Worm (Caenorhabditis elegans) whole organism, L3 larva: ENCODE measurements around the gene W03C9.2.

Experiments used
- aly-2 ChIP-seq: fragments of 150-350 bp; optimal IDR thresholded peaks from 2 replicates; lab custom pipeline; 2014; ENCODE audit warnings: missing biosample characterization, missing genetic modification characterization
- ama-1 ChIP-seq: fragments of 150-350 bp; optimal IDR thresholded peaks from 2 replicates; lab custom pipeline; 2018
- eor-1 ChIP-seq, 2 experiments: fragments of 150-350 bp; optimal IDR thresholded peaks; 2 replicates each; lab custom pipeline; 2014 to 2018; ENCODE audit warnings: missing biosample characterization in 2 of 2, missing genetic modification characterization in 2 of 2
- unc-62 ChIP-seq: fragments of 150-350 bp; sonication (generic microtip); optimal IDR thresholded peaks from 4 replicates; lab custom pipeline; 2014; ENCODE audit warnings: missing biosample characterization, missing genetic modification reagents, missing genetic modification characterization
- zag-1 ChIP-seq: fragments of 150-350 bp; optimal IDR thresholded peaks from 2 replicates; lab custom pipeline; 2014; ENCODE audit warnings: missing biosample characterization, missing genetic modification characterization
- ztf-11 ChIP-seq: fragments of 150-350 bp; optimal IDR thresholded peaks from 2 replicates; lab custom pipeline; 2014; ENCODE audit warnings: missing biosample characterization, missing genetic modification characterization

ce11 chrII:11968275-11968674 is 6.1 kb downstream of the W03C9.2 start, which contains the start of gene mex-1:
- TF ChIP-seq ztf-11 (tag; lab: Kevin White, UChicago) (no peak), unc-62 (GFP tag; lab: Kevin White, UChicago) (no peak), eor-1 (tag; optimal IDR thresholded peaks at IDR 0.05; lab: Kevin White, UChicago) (no peak), ama-1 (no peak), aly-2 (tag; lab: Kevin White, UChicago) (no peak), zag-1 (tag; lab: Kevin White, UChicago) (no peak)
